Worm (Caenorhabditis elegans) whole organism, L4 larva: ENCODE data around the gene F10D7.3.

ENCODE experiments used
- D1046.2 ChIP-seq: fragments of 200-800 bp; sonication (Bioruptor generic); IDR thresholded peaks from 2 replicates; pipeline ENCODE4 v1.3.6; 2022; ENCODE audit warnings: missing genetic modification characterization, missing compliant biosample characterization
- F10B5.3 ChIP-seq: sonication (generic microtip); optimal IDR thresholded peaks from 2 replicates; lab custom pipeline; 2016; ENCODE audit warnings: mild to moderate bottlenecking, missing genetic modification characterization, missing compliant biosample characterization
- F37D6.2 ChIP-seq: sonication (generic microtip); optimal IDR thresholded peaks from 2 replicates; lab custom pipeline; 2016; ENCODE audit warnings: mild to moderate bottlenecking, missing genetic modification characterization, missing compliant biosample characterization
- F44E2.7 ChIP-seq: fragments of 200-800 bp; sonication (Bioruptor generic); IDR thresholded peaks from 2 replicates; pipeline ENCODE4 v2.1.2; 2022; ENCODE audit warnings: missing genetic modification characterization, missing compliant biosample characterization
- R02D3.7 ChIP-seq: fragments of 150-350 bp; sonication (generic microtip); optimal IDR thresholded peaks from 3 replicates; lab custom pipeline; 2014; ENCODE audit warnings: missing biosample characterization, missing genetic modification characterization
- T26A8.4 ChIP-seq: fragments of 200-800 bp; sonication (Bioruptor generic); IDR thresholded peaks from 2 replicates; pipeline ENCODE4 v1.3.6; 2022; ENCODE audit warnings: missing genetic modification characterization, missing compliant biosample characterization
- Y105C5A.15 ChIP-seq: fragments of 200-800 bp; sonication (Bioruptor generic); IDR thresholded peaks from 2 replicates; pipeline ENCODE4 v1.3.6; 2022; ENCODE audit warnings: missing genetic modification characterization, missing compliant biosample characterization
- Y5F2A.4 ChIP-seq: fragments of 200-800 bp; sonication (Bioruptor generic); optimal IDR thresholded peaks from 2 replicates; lab custom pipeline; 2018; ENCODE audit warnings: mild to moderate bottlenecking, missing genetic modification characterization, missing compliant biosample characterization
- ZK546.5 ChIP-seq, 2 experiments: sonication (generic microtip); optimal IDR thresholded peaks; 2 replicates each; lab custom pipeline; 2017; ENCODE audit warnings: missing biosample characterization in 2 of 2, missing genetic modification characterization in 2 of 2
- aha-1 ChIP-seq: fragments of 150-350 bp; peaks from one replicate; lab custom pipeline; 2014; ENCODE audit warnings: missing biosample characterization, missing genetic modification characterization
- aly-2 ChIP-seq: sonication (generic microtip); optimal IDR thresholded peaks from 2 replicates; lab custom pipeline; 2018; ENCODE audit warnings: missing biosample characterization, missing genetic modification characterization
- ctbp-1 ChIP-seq: fragments of 200-800 bp; sonication (Bioruptor generic); IDR thresholded peaks from 2 replicates; pipeline ENCODE4 v1.3.6; 2022; ENCODE audit warnings: missing genetic modification reagents, missing genetic modification characterization, missing compliant biosample characterization
- daf-12 ChIP-seq: fragments of 150-350 bp; optimal IDR thresholded peaks from 2 replicates; lab custom pipeline; 2014; ENCODE audit warnings: missing biosample characterization, missing genetic modification reagents, missing genetic modification characterization
- dmd-6 ChIP-seq: fragments of 200-800 bp; sonication (Bioruptor generic); IDR thresholded peaks from 2 replicates; pipeline ENCODE4 v1.3.6; 2022; ENCODE audit warnings: missing genetic modification reagents, missing genetic modification characterization, missing compliant biosample characterization
- dmd-8 ChIP-seq: fragments of 200-800 bp; sonication (Bioruptor generic); IDR thresholded peaks from 2 replicates; pipeline ENCODE4 v1.3.6; 2022; ENCODE audit warnings: missing genetic modification characterization, missing compliant biosample characterization
- dpl-1 ChIP-seq: fragments of 150-350 bp; optimal IDR thresholded peaks from 2 replicates; lab custom pipeline; 2014; ENCODE audit warnings: missing biosample characterization, missing genetic modification reagents, missing genetic modification characterization
- dve-1 ChIP-seq: sonication (generic microtip); optimal IDR thresholded peaks from 2 replicates; lab custom pipeline; 2017; ENCODE audit warnings: antibody characterized with exemption, mild to moderate bottlenecking, missing genetic modification characterization, missing compliant biosample characterization; ENCODE audit not compliant: insufficient read depth
- egl-43 ChIP-seq: fragments of 200-800 bp; sonication (Bioruptor generic); IDR thresholded peaks from 2 replicates; pipeline ENCODE4 v1.3.6; 2022; ENCODE audit warnings: missing genetic modification reagents, missing genetic modification characterization, missing compliant biosample characterization
- fkh-10 ChIP-seq: fragments of 150-350 bp; optimal IDR thresholded peaks from 2 replicates; lab custom pipeline; 2014; ENCODE audit warnings: missing biosample characterization, missing genetic modification reagents, missing genetic modification characterization
- hif-1 ChIP-seq, 2 experiments: sonication (generic microtip); optimal IDR thresholded peaks; 2 replicates each; lab custom pipeline; 2016 to 2017; ENCODE audit warnings: missing compliant biosample characterization in 2 of 2, missing genetic modification characterization in 2 of 2, missing genetic modification reagents in 2 of 2, missing genotype in 2 of 2, mild to moderate bottlenecking in 1 of 2
- hlh-30 ChIP-seq: sonication (generic microtip); optimal IDR thresholded peaks from 2 replicates; lab custom pipeline; 2017; ENCODE audit warnings: antibody characterized with exemption, mild to moderate bottlenecking, missing genetic modification characterization, missing compliant biosample characterization; ENCODE audit not compliant: insufficient read depth
- hmg-1.1 ChIP-seq: fragments of 200-800 bp; sonication (Bioruptor generic); IDR thresholded peaks from 2 replicates; pipeline ENCODE4 v1.3.6; 2022; ENCODE audit warnings: missing genetic modification reagents, missing genetic modification characterization, missing compliant biosample characterization
- jun-1 ChIP-seq: fragments of 150-350 bp; optimal IDR thresholded peaks from 2 replicates; lab custom pipeline; 2014; ENCODE audit warnings: missing biosample characterization, missing genetic modification reagents, missing genetic modification characterization
- lim-7 ChIP-seq: fragments of 200-800 bp; sonication (Bioruptor generic); IDR thresholded peaks from 2 replicates; pipeline ENCODE4 v1.3.6; 2022; ENCODE audit warnings: missing genetic modification characterization, missing compliant biosample characterization
- lin-13 ChIP-seq: fragments of 150-350 bp; optimal IDR thresholded peaks from 2 replicates; lab custom pipeline; 2014; ENCODE audit warnings: missing biosample characterization, missing genetic modification reagents, missing genetic modification characterization
- lin-39 ChIP-seq: fragments of 150-350 bp; optimal IDR thresholded peaks from 2 replicates; lab custom pipeline; 2014; ENCODE audit warnings: missing biosample characterization, missing genetic modification reagents, missing genetic modification characterization
- lsy-2 ChIP-seq, 2 experiments: fragments of 150-350 bp in 1 of 2; sonication (generic microtip) in 1 of 2; optimal IDR thresholded peaks; 2 replicates each; lab custom pipeline; 2014 to 2017; ENCODE audit warnings: missing biosample characterization in 2 of 2, missing genetic modification characterization in 2 of 2
- madf-5 ChIP-seq, 2 experiments: fragments of 200-800 bp; sonication (Bioruptor generic); IDR thresholded peaks; 2 replicates each; pipeline ENCODE4 v1.3.6; 2022; ENCODE audit warnings: missing compliant biosample characterization in 2 of 2, missing genetic modification characterization in 2 of 2
- madf-9 ChIP-seq: fragments of 200-800 bp; sonication (Bioruptor generic); conservative IDR thresholded peaks from 2 replicates; pipeline ENCODE4 v1.3.6; 2022; ENCODE audit warnings: missing genetic modification reagents, missing genetic modification characterization, missing compliant biosample characterization
- mes-2 ChIP-seq: sonication (generic microtip); optimal IDR thresholded peaks from 2 replicates; lab custom pipeline; 2016; ENCODE audit warnings: missing genotype, mild to moderate bottlenecking, missing genetic modification characterization, missing compliant biosample characterization; ENCODE audit not compliant: poor library complexity, severe bottlenecking
- mxl-3 ChIP-seq: fragments of 200-800 bp; sonication (Bioruptor generic); optimal IDR thresholded peaks from 2 replicates; lab custom pipeline; 2018; ENCODE audit warnings: mild to moderate bottlenecking, missing genetic modification characterization, missing compliant biosample characterization
- nhr-25 ChIP-seq: sonication (generic microtip); optimal IDR thresholded peaks from 2 replicates; lab custom pipeline; 2017; ENCODE audit warnings: missing genetic modification characterization, mild to moderate bottlenecking, missing compliant biosample characterization, antibody characterized with exemption, moderate library complexity, borderline replicate concordance; ENCODE audit not compliant: insufficient read depth
- nhr-76 ChIP-seq: fragments of 150-350 bp; optimal IDR thresholded peaks from 2 replicates; lab custom pipeline; 2014; ENCODE audit warnings: missing biosample characterization, missing genetic modification characterization
- php-3 ChIP-seq: fragments of 200-800 bp; sonication (Bioruptor generic); IDR thresholded peaks from 2 replicates; pipeline ENCODE4 v1.3.6; 2022; ENCODE audit warnings: missing genetic modification reagents, missing genetic modification characterization, missing compliant biosample characterization
- pqm-1 ChIP-seq: sonication (generic microtip); optimal IDR thresholded peaks from 2 replicates; lab custom pipeline; 2017; ENCODE audit warnings: missing biosample characterization, missing genetic modification characterization
- snpc-1.2 ChIP-seq: fragments of 200-800 bp; sonication (Bioruptor generic); IDR thresholded peaks from 2 replicates; pipeline ENCODE4 v1.3.6; 2022; ENCODE audit warnings: missing genetic modification reagents, missing genetic modification characterization, missing compliant biosample characterization
- spr-1 ChIP-seq: sonication (generic microtip); optimal IDR thresholded peaks from 2 replicates; lab custom pipeline; 2016; ENCODE audit warnings: mild to moderate bottlenecking, missing genetic modification characterization, missing compliant biosample characterization
- unc-62 ChIP-seq, 3 experiments: fragments of 150-350 bp in 1 of 3; sonication (generic microtip); optimal IDR thresholded peaks in 2 of 3; peaks in 1 of 3; 1 replicate in 1 of 3; 2 replicates in 2 of 3; lab custom pipeline; 2014 to 2017; ENCODE audit warnings: missing biosample characterization in 3 of 3, missing genetic modification characterization in 3 of 3, missing genetic modification reagents in 3 of 3, missing genotype in 1 of 3
- zfp-2 ChIP-seq: sonication (generic microtip); optimal IDR thresholded peaks from 2 replicates; lab custom pipeline; 2016; ENCODE audit warnings: mild to moderate bottlenecking, missing genetic modification characterization, missing compliant biosample characterization

The F10D7.3 gene

ce11 chrX:17412642-17413041 is 38.2 kb upstream of the F10D7.3 start:
- TF ChIP-seq unc-62 (GFP tag; optimal IDR thresholded peaks at IDR 0.05 in 1 of 2; lab: Kevin White, UChicago) = peak in 1 of 2 experiments; percentile 10
- TF ChIP-seq unc-62 (tag; optimal IDR thresholded peaks at IDR 0.05; lab: Kevin White, UChicago) = no peak
- TF ChIP-seq fkh-10 (GFP tag; lab: Kevin White, UChicago) = no peak

ce11 chrX:17408855-17409254 is 34.4 kb upstream of the F10D7.3 start:
- TF ChIP-seq T26A8.4 (GFP tag; lab: Robert Waterston, UW) (no peak), mes-2 (tag; lab: Kevin White, UChicago) (peak; percentile 7), hif-1 (tag; optimal IDR thresholded peaks at IDR 0.05; lab: Kevin White, UChicago) (no peak), dpl-1 (no peak), madf-5 (GFP tag; IDR thresholded peaks at IDR 0.05; lab: Robert Waterston, UW) (no peak), lsy-2 (tag; optimal IDR thresholded peaks at IDR 0.05; lab: Kevin White, UChicago) (no peak), R02D3.7 (tag; lab: Kevin White, UChicago) (peak; percentile 59), hlh-30 (tag; lab: Kevin White, UChicago) (peak; percentile 1), nhr-76 (tag; lab: Kevin White, UChicago) (no peak), nhr-25 (tag; lab: Kevin White, UChicago) (no peak), dmd-8 (GFP tag; lab: Robert Waterston, UW) (no peak), Y105C5A.15 (GFP tag; lab: Robert Waterston, UW) (no peak), F44E2.7 (GFP tag; lab: Robert Waterston, UW) (no peak)

- no peak for TF ChIP-seq php-3 (GFP tag; lab: Robert Waterston, UW)
- TF ChIP-seq Y5F2A.4 (GFP tag; lab: Kevin White, UChicago) = no peak
- TF ChIP-seq D1046.2 (GFP tag; lab: Robert Waterston, UW) = no peak
- TF ChIP-seq ctbp-1 (GFP tag; lab: Robert Waterston, UW) = no peak
- peak in 1 of 2 experiments; percentile 91 for TF ChIP-seq unc-62 (GFP tag; optimal IDR thresholded peaks at IDR 0.05 in 1 of 2; lab: Kevin White, UChicago)
- no peak for TF ChIP-seq unc-62 (tag; optimal IDR thresholded peaks at IDR 0.05; lab: Kevin White, UChicago)
Observed at ce11 chrX:17403058-17403457, 28.6 kb upstream of the F10D7.3 start.

ce11 chrX:17401264-17401663 is 26.8 kb upstream of the F10D7.3 start, which contains the start of gene F11C7.6:
Gene F11C7.6, plus strand, starts transcription at chrX:17401564.
- TF ChIP-seq F10B5.3 (tag; lab: Kevin White, UChicago) (no peak), dve-1 (tag; lab: Kevin White, UChicago) (peak; percentile 36), lsy-2 (tag; optimal IDR thresholded peaks at IDR 0.05; lab: Kevin White, UChicago) (no peak), ZK546.5 (tag; optimal IDR thresholded peaks at IDR 0.05; lab: Kevin White, UChicago) (no peak), D1046.2 (GFP tag; lab: Robert Waterston, UW) (no peak), aly-2 (tag; lab: Kevin White, UChicago) (no peak), pqm-1 (tag; lab: Kevin White, UChicago) (no peak), php-3 (GFP tag; lab: Robert Waterston, UW) (peak; percentile 42; the same call in 1 of the 2 replicates), F37D6.2 (tag; lab: Kevin White, UChicago) (no peak), hif-1 (tag; optimal IDR thresholded peaks at IDR 0.05; lab: Kevin White, UChicago) (no peak), daf-12 (tag; lab: Kevin White, UChicago) (no peak), unc-62 (GFP tag; optimal IDR thresholded peaks at IDR 0.05 in 1 of 2; lab: Kevin White, UChicago) (peak in 1 of 2 experiments; percentile 49), unc-62 (tag; optimal IDR thresholded peaks at IDR 0.05; lab: Kevin White, UChicago) (no peak), snpc-1.2 (GFP tag; lab: Robert Waterston, UW) (no peak), hmg-1.1 (GFP tag; lab: Robert Waterston, UW) (no peak), lin-13 (GFP tag; lab: Kevin White, UChicago) (no peak), mxl-3 (GFP tag; lab: Kevin White, UChicago) (no peak)

ce11 chrX:17400425-17400824 is 26.0 kb upstream of the F10D7.3 start:
- TF ChIP-seq jun-1 (tag; lab: Kevin White, UChicago) (no peak), egl-43 (GFP tag; lab: Robert Waterston, UW) (peak; percentile 36; the same call in 1 of the 2 replicates), aha-1 (tag; lab: Kevin White, UChicago) (peak; percentile 44), snpc-1.2 (GFP tag; lab: Robert Waterston, UW) (0 out of 2 replicates have a peak, but pooled peaks have one; percentile 34), madf-9 (GFP tag; lab: Robert Waterston, UW) (0 out of 2 replicates have a peak, but pooled peaks have one; percentile 5), lin-39 (no peak), spr-1 (no peak), dmd-6 (0 out of 2 replicates have a peak, but pooled peaks have one; percentile 11), zfp-2 (tag; lab: Kevin White, UChicago) (no peak), lim-7 (GFP tag; lab: Robert Waterston, UW) (peak; percentile 61; the same call in 1 of the 2 replicates)
- TF ChIP-seq, all 104 proteins: peak for 6
